Fruit fly (Drosophila melanogaster): ENCODE measurements around the gene CG8565.

DNA sequence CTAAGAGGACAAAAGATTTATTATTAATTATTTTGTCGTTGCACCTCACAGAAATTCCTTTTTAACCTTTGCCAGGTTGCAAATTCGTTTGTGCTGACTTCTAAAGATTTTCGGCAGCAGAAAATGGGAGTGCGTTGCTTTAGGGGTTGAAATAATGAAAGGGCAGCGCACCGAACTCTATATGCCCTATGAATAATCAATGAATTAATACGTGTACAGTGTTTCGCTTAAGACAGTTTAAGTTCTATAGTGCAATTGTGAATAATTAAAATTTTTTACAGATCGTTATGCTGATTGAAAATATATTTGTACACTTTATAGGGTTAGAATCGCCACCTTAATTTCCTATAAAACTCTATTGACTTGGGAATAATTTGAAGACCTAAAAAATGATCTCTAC lies 21.5 kb upstream of the CG8565 start:
- TF ChIP-seq cic (GFP tag; optimal IDR thresholded peaks at IDR 0.05) (no peak), pad (GFP tag; optimal IDR thresholded peaks at IDR 0.05) (no peak), Clk (GFP tag; optimal IDR thresholded peaks at IDR 0.05) (no peak), Hr96 (GFP tag; optimal IDR thresholded peaks at IDR 0.05) (no peak), CG14711 (tag; optimal IDR thresholded peaks at IDR 0.05) (no peak), kay (GFP tag; ENCODE audit: borderline replicate concordance) (no peak)
